Worm (Caenorhabditis elegans) whole organism, L3 larva: ENCODE results near the gene vha-2.

Source experiments
- egl-27 ChIP-seq: sonication (generic microtip); optimal IDR thresholded peaks from 4 replicates; lab custom pipeline; 2017; ENCODE audit warnings: missing biosample characterization, missing genetic modification reagents, missing genetic modification characterization
- nhr-237 ChIP-seq: fragments of 150-350 bp; optimal IDR thresholded peaks from 2 replicates; lab custom pipeline; 2014; ENCODE audit warnings: missing biosample characterization, missing genetic modification characterization
- nhr-77 ChIP-seq: fragments of 150-350 bp; optimal IDR thresholded peaks from 2 replicates; lab custom pipeline; 2014; ENCODE audit warnings: missing biosample characterization, missing genetic modification characterization
- snpc-4 ChIP-seq: fragments of 150-350 bp; optimal IDR thresholded peaks from 2 replicates; lab custom pipeline; 2014; ENCODE audit warnings: missing biosample characterization, missing genetic modification characterization

- no peak for TF ChIP-seq snpc-4 (tag; lab: Kevin White, UChicago)
- no peak for TF ChIP-seq nhr-237 (tag; lab: Kevin White, UChicago)
- TF ChIP-seq nhr-77 (tag; lab: Kevin White, UChicago), result no peak
- TF ChIP-seq egl-27 (tag; lab: Kevin White, UChicago), result no peak
These were observed 7.1 kb downstream of the vha-2 start for ce11 chrIII:9789083-9789482.
